Fruit fly (Drosophila melanogaster) whole organism, pupa: ENCODE measurements around the gene CG16781.
A peak's percentile ranks its signal among the peaks of the same experiment; 100 is the strongest.

Source experiments
- CG10348 ChIP-seq: fragments of 200-800 bp; sonication (Bioruptor generic); IDR thresholded peaks from 2 replicates; pipeline ENCODE4 v1.3.6; 2022; ENCODE audit warnings: missing biosample characterization, missing genetic modification characterization
- CG13204 ChIP-seq: fragments of 200-800 bp; sonication (Bioruptor generic); optimal IDR thresholded peaks from 2 replicates; lab custom pipeline; 2018; ENCODE audit warnings: missing biosample characterization, mild to moderate bottlenecking, missing genetic modification characterization, moderate library complexity

DNA sequence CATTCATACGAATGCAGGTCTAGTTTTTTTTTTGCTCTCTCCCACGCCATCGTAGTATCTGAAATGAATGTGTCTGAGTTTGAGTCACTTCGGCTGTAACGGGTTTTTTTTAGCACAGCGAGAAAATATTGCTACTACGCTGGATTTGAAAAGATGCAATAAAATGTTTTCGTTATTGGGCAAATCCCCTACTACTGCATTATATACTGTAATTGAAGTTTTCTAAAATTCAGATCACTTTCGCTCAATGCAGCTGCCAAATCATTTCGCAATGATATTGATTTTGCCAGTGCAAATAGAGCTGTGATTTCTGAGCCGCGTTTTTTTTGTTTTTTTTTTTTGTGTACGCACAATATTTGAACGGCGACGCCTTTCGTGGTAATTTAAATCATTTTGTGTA lies 30.9 kb downstream of the CG16781 start:
- TF ChIP-seq CG13204 (GFP tag; lab: Kevin White, UChicago) (no peak), CG10348 (GFP tag; lab: Robert Waterston, UW) (peak; percentile 64; the same call in 1 of the 2 replicates)
